Worm (Caenorhabditis elegans) whole organism, L4 larva: ENCODE measurements around the gene sri-21.

Experiments
- T20F7.1 ChIP-seq: fragments of 200-800 bp; sonication (Bioruptor generic); optimal IDR thresholded peaks from 2 replicates; lab custom pipeline; 2018; ENCODE audit warnings: mild to moderate bottlenecking, missing genetic modification characterization, missing compliant biosample characterization
- ceh-62 ChIP-seq: sonication (generic microtip); optimal IDR thresholded peaks from 2 replicates; lab custom pipeline; 2017; ENCODE audit warnings: missing biosample characterization, missing genetic modification characterization
- ceh-82 ChIP-seq: sonication (generic microtip); optimal IDR thresholded peaks from 2 replicates; lab custom pipeline; 2017; ENCODE audit warnings: missing biosample characterization, missing genetic modification characterization
- daf-19 ChIP-seq: fragments of 200-800 bp; sonication (Bioruptor generic); conservative IDR thresholded peaks from 2 replicates; pipeline ENCODE4 v1.3.6; 2022; ENCODE audit warnings: missing genetic modification characterization, missing compliant biosample characterization
- egl-27 ChIP-seq: sonication (generic microtip); optimal IDR thresholded peaks from 3 replicates; lab custom pipeline; 2017; ENCODE audit warnings: missing biosample characterization, missing genetic modification reagents, missing genetic modification characterization
- lin-13 ChIP-seq: fragments of 150-350 bp; optimal IDR thresholded peaks from 2 replicates; lab custom pipeline; 2014; ENCODE audit warnings: missing biosample characterization, missing genetic modification reagents, missing genetic modification characterization
- lsy-2 ChIP-seq, 2 experiments: fragments of 150-350 bp in 1 of 2; sonication (generic microtip) in 1 of 2; optimal IDR thresholded peaks; 2 replicates each; lab custom pipeline; 2014 to 2017; ENCODE audit warnings: missing biosample characterization in 2 of 2, missing genetic modification characterization in 2 of 2
- nhr-11 ChIP-seq: fragments of 150-350 bp; optimal IDR thresholded peaks from 2 replicates; lab custom pipeline; 2014; ENCODE audit warnings: missing biosample characterization, missing genetic modification characterization
- nhr-25 ChIP-seq: sonication (generic microtip); optimal IDR thresholded peaks from 2 replicates; lab custom pipeline; 2017; ENCODE audit warnings: missing genetic modification characterization, mild to moderate bottlenecking, missing compliant biosample characterization, antibody characterized with exemption, moderate library complexity, borderline replicate concordance; ENCODE audit not compliant: insufficient read depth
- nhr-76 ChIP-seq: fragments of 150-350 bp; optimal IDR thresholded peaks from 2 replicates; lab custom pipeline; 2014; ENCODE audit warnings: missing biosample characterization, missing genetic modification characterization
- pqm-1 ChIP-seq: sonication (generic microtip); optimal IDR thresholded peaks from 2 replicates; lab custom pipeline; 2017; ENCODE audit warnings: missing biosample characterization, missing genetic modification characterization
- snpc-4 ChIP-seq: fragments of 150-350 bp; optimal IDR thresholded peaks from 2 replicates; lab custom pipeline; 2014; ENCODE audit warnings: missing biosample characterization, missing genetic modification characterization
- unc-130 ChIP-seq: sonication (generic microtip); optimal IDR thresholded peaks from 2 replicates; lab custom pipeline; 2016; ENCODE audit warnings: missing genetic modification reagents, missing genetic modification characterization, missing compliant biosample characterization

ce11 chrV:3581643-3582042 lies 32.0 kb downstream of the sri-21 start:
- TF ChIP-seq lin-13 (GFP tag; lab: Kevin White, UChicago) (no peak), snpc-4 (no peak), lsy-2 (tag; optimal IDR thresholded peaks at IDR 0.05; lab: Kevin White, UChicago) (no peak), pqm-1 (tag; lab: Kevin White, UChicago) (no peak), egl-27 (no peak), ceh-82 (tag; lab: Kevin White, UChicago) (no peak), nhr-11 (no peak), ceh-62 (tag; lab: Kevin White, UChicago) (no peak), T20F7.1 (GFP tag; lab: Kevin White, UChicago) (no peak), nhr-25 (tag; lab: Kevin White, UChicago) (no peak), unc-130 (GFP tag; lab: Kevin White, UChicago) (no peak), nhr-76 (tag; lab: Kevin White, UChicago) (no peak), daf-19 (no peak)
